Worm (Caenorhabditis elegans) whole organism, L4 larva: ENCODE results near the gene atf-7.

ENCODE experiments used
- F49E8.2 ChIP-seq: sonication (generic microtip); optimal IDR thresholded peaks from 2 replicates; lab custom pipeline; 2016; ENCODE audit warnings: missing compliant biosample characterization, mild to moderate bottlenecking, missing genetic modification characterization, borderline replicate concordance
- T20F7.1 ChIP-seq: fragments of 200-800 bp; sonication (Bioruptor generic); optimal IDR thresholded peaks from 2 replicates; lab custom pipeline; 2018; ENCODE audit warnings: mild to moderate bottlenecking, missing genetic modification characterization, missing compliant biosample characterization
- Y48G9A.11 ChIP-seq: fragments of 200-800 bp; sonication (Bioruptor generic); IDR thresholded peaks from 2 replicates; pipeline ENCODE4 v1.3.6; 2022; ENCODE audit warnings: missing genetic modification reagents, missing genetic modification characterization, missing compliant biosample characterization
- aha-1 ChIP-seq: fragments of 150-350 bp; peaks from one replicate; lab custom pipeline; 2014; ENCODE audit warnings: missing biosample characterization, missing genetic modification characterization
- attf-4 ChIP-seq: sonication (generic microtip); optimal IDR thresholded peaks from 3 replicates; lab custom pipeline; 2017; ENCODE audit warnings: missing biosample characterization, missing genetic modification characterization
- ceh-20 ChIP-seq: fragments of 200-800 bp; sonication (Bioruptor generic); IDR thresholded peaks from 2 replicates; pipeline ENCODE4 v1.3.6; 2022; ENCODE audit warnings: missing genetic modification reagents, missing genetic modification characterization, missing compliant biosample characterization
- ceh-32 ChIP-seq: sonication (generic microtip); optimal IDR thresholded peaks from 2 replicates; lab custom pipeline; 2016; ENCODE audit warnings: mild to moderate bottlenecking, missing genetic modification characterization, missing compliant biosample characterization; ENCODE audit not compliant: poor library complexity
- ceh-44 ChIP-seq: fragments of 200-800 bp; sonication (Bioruptor generic); IDR thresholded peaks from 2 replicates; pipeline ENCODE4 v1.3.6; 2022; ENCODE audit warnings: missing genetic modification reagents, missing genetic modification characterization, missing compliant biosample characterization
- ceh-82 ChIP-seq: sonication (generic microtip); optimal IDR thresholded peaks from 2 replicates; lab custom pipeline; 2017; ENCODE audit warnings: missing biosample characterization, missing genetic modification characterization
- ctbp-1 ChIP-seq: fragments of 200-800 bp; sonication (Bioruptor generic); IDR thresholded peaks from 2 replicates; pipeline ENCODE4 v1.3.6; 2022; ENCODE audit warnings: missing genetic modification reagents, missing genetic modification characterization, missing compliant biosample characterization
- daf-8 ChIP-seq: fragments of 200-800 bp; sonication (Bioruptor generic); IDR thresholded peaks from 2 replicates; pipeline ENCODE4 v1.3.6; 2022; ENCODE audit warnings: missing genetic modification characterization, missing compliant biosample characterization
- dmd-6 ChIP-seq: fragments of 200-800 bp; sonication (Bioruptor generic); IDR thresholded peaks from 2 replicates; pipeline ENCODE4 v1.3.6; 2022; ENCODE audit warnings: missing genetic modification reagents, missing genetic modification characterization, missing compliant biosample characterization
- duxl-1 ChIP-seq: sonication (generic microtip); optimal IDR thresholded peaks from 2 replicates; lab custom pipeline; 2016; ENCODE audit warnings: mild to moderate bottlenecking, missing genetic modification characterization, moderate library complexity, missing compliant biosample characterization; ENCODE audit not compliant: poor library complexity
- dve-1 ChIP-seq: sonication (generic microtip); optimal IDR thresholded peaks from 2 replicates; lab custom pipeline; 2017; ENCODE audit warnings: antibody characterized with exemption, mild to moderate bottlenecking, missing genetic modification characterization, missing compliant biosample characterization; ENCODE audit not compliant: insufficient read depth
- egl-43 ChIP-seq: fragments of 200-800 bp; sonication (Bioruptor generic); IDR thresholded peaks from 2 replicates; pipeline ENCODE4 v1.3.6; 2022; ENCODE audit warnings: missing genetic modification reagents, missing genetic modification characterization, missing compliant biosample characterization
- gei-8 ChIP-seq: fragments of 200-800 bp; sonication (Bioruptor generic); optimal IDR thresholded peaks from 2 replicates; lab custom pipeline; 2018; ENCODE audit warnings: mild to moderate bottlenecking, missing genetic modification characterization, missing compliant biosample characterization
- hif-1 ChIP-seq, 2 experiments: sonication (generic microtip); optimal IDR thresholded peaks; 2 replicates each; lab custom pipeline; 2016 to 2017; ENCODE audit warnings: missing compliant biosample characterization in 2 of 2, missing genetic modification characterization in 2 of 2, missing genetic modification reagents in 2 of 2, missing genotype in 2 of 2, mild to moderate bottlenecking in 1 of 2
- hlh-11 ChIP-seq: fragments of 200-800 bp; sonication (Bioruptor generic); optimal IDR thresholded peaks from 2 replicates; lab custom pipeline; 2018; ENCODE audit warnings: mild to moderate bottlenecking, missing genetic modification characterization, missing compliant biosample characterization
- hlh-30 ChIP-seq: sonication (generic microtip); optimal IDR thresholded peaks from 2 replicates; lab custom pipeline; 2017; ENCODE audit warnings: antibody characterized with exemption, mild to moderate bottlenecking, missing genetic modification characterization, missing compliant biosample characterization; ENCODE audit not compliant: insufficient read depth
- hmg-1.1 ChIP-seq: fragments of 200-800 bp; sonication (Bioruptor generic); IDR thresholded peaks from 2 replicates; pipeline ENCODE4 v1.3.6; 2022; ENCODE audit warnings: missing genetic modification reagents, missing genetic modification characterization, missing compliant biosample characterization
- lin-13 ChIP-seq: fragments of 150-350 bp; optimal IDR thresholded peaks from 2 replicates; lab custom pipeline; 2014; ENCODE audit warnings: missing biosample characterization, missing genetic modification reagents, missing genetic modification characterization
- lin-15B ChIP-seq: fragments of 150-350 bp; sonication (generic microtip); optimal IDR thresholded peaks from 3 replicates; lab custom pipeline; 2014; ENCODE audit warnings: missing biosample characterization, missing genetic modification characterization
- lin-29 ChIP-seq: fragments of 200-800 bp; sonication (Bioruptor generic); IDR thresholded peaks from 2 replicates; pipeline ENCODE4 v1.3.6; 2022; ENCODE audit warnings: missing genetic modification reagents, missing genetic modification characterization, missing compliant biosample characterization
- lin-38 ChIP-seq: fragments of 200-800 bp; sonication (Bioruptor generic); IDR thresholded peaks from 2 replicates; pipeline ENCODE4 v1.3.6; 2022; ENCODE audit warnings: missing genetic modification reagents, missing genetic modification characterization, missing compliant biosample characterization
- lin-39 ChIP-seq: fragments of 150-350 bp; optimal IDR thresholded peaks from 2 replicates; lab custom pipeline; 2014; ENCODE audit warnings: missing biosample characterization, missing genetic modification reagents, missing genetic modification characterization
- lsy-2 ChIP-seq, 2 experiments: fragments of 150-350 bp in 1 of 2; sonication (generic microtip) in 1 of 2; optimal IDR thresholded peaks; 2 replicates each; lab custom pipeline; 2014 to 2017; ENCODE audit warnings: missing biosample characterization in 2 of 2, missing genetic modification characterization in 2 of 2
- mdl-1 ChIP-seq, 2 experiments: fragments of 150-350 bp in 1 of 2; sonication (generic microtip) in 1 of 2; optimal IDR thresholded peaks; 2 replicates each; lab custom pipeline; 2014 to 2017; ENCODE audit warnings: missing biosample characterization in 2 of 2, missing genetic modification characterization in 2 of 2
- mdt-29 ChIP-seq: fragments of 200-800 bp; sonication (Bioruptor generic); IDR thresholded peaks from 2 replicates; pipeline ENCODE4 v1.3.6; 2022; ENCODE audit warnings: missing genetic modification reagents, missing genetic modification characterization, missing compliant biosample characterization
- mxl-2 ChIP-seq: fragments of 200-800 bp; sonication (Bioruptor generic); conservative IDR thresholded peaks from 2 replicates; pipeline ENCODE4 v1.3.6; 2022; ENCODE audit warnings: missing genetic modification reagents, missing genetic modification characterization, missing compliant biosample characterization
- nhr-25 ChIP-seq: sonication (generic microtip); optimal IDR thresholded peaks from 2 replicates; lab custom pipeline; 2017; ENCODE audit warnings: missing genetic modification characterization, mild to moderate bottlenecking, missing compliant biosample characterization, antibody characterized with exemption, moderate library complexity, borderline replicate concordance; ENCODE audit not compliant: insufficient read depth
- nhr-6 ChIP-seq: fragments of 150-350 bp; optimal IDR thresholded peaks from 2 replicates; lab custom pipeline; 2014; ENCODE audit warnings: missing biosample characterization, missing genetic modification characterization
- nhr-77 ChIP-seq: fragments of 150-350 bp; optimal IDR thresholded peaks from 2 replicates; lab custom pipeline; 2014; ENCODE audit warnings: missing biosample characterization, missing genetic modification characterization
- rbr-2 ChIP-seq: sonication (generic microtip); optimal IDR thresholded peaks from 2 replicates; lab custom pipeline; 2016; ENCODE audit warnings: missing genotype, missing genetic modification characterization, missing compliant biosample characterization
- saeg-2 ChIP-seq: fragments of 200-800 bp; sonication (Bioruptor generic); IDR thresholded peaks from 2 replicates; pipeline ENCODE4 v1.3.6; 2022; ENCODE audit warnings: missing genetic modification reagents, missing genetic modification characterization, missing compliant biosample characterization
- sdz-12 ChIP-seq: fragments of 200-800 bp; sonication (Bioruptor generic); optimal IDR thresholded peaks from 2 replicates; lab custom pipeline; 2018; ENCODE audit warnings: mild to moderate bottlenecking, missing genetic modification characterization, missing compliant biosample characterization
- snpc-1.2 ChIP-seq: fragments of 200-800 bp; sonication (Bioruptor generic); IDR thresholded peaks from 2 replicates; pipeline ENCODE4 v1.3.6; 2022; ENCODE audit warnings: missing genetic modification reagents, missing genetic modification characterization, missing compliant biosample characterization
- spr-1 ChIP-seq: sonication (generic microtip); optimal IDR thresholded peaks from 2 replicates; lab custom pipeline; 2016; ENCODE audit warnings: mild to moderate bottlenecking, missing genetic modification characterization, missing compliant biosample characterization
- tra-1 ChIP-seq: fragments of 200-800 bp; sonication (Bioruptor generic); IDR thresholded peaks from 2 replicates; pipeline ENCODE4 v1.3.6; 2022; ENCODE audit warnings: missing genetic modification reagents, missing genetic modification characterization, missing compliant biosample characterization
- unc-130 ChIP-seq: sonication (generic microtip); optimal IDR thresholded peaks from 2 replicates; lab custom pipeline; 2016; ENCODE audit warnings: missing genetic modification reagents, missing genetic modification characterization, missing compliant biosample characterization
- unc-39 ChIP-seq: sonication (generic microtip); optimal IDR thresholded peaks from 2 replicates; lab custom pipeline; 2017; ENCODE audit warnings: missing biosample characterization, missing genetic modification characterization
- unc-62 ChIP-seq, 3 experiments: fragments of 150-350 bp in 1 of 3; sonication (generic microtip); optimal IDR thresholded peaks in 2 of 3; peaks in 1 of 3; 1 replicate in 1 of 3; 2 replicates in 2 of 3; lab custom pipeline; 2014 to 2017; ENCODE audit warnings: missing biosample characterization in 3 of 3, missing genetic modification characterization in 3 of 3, missing genetic modification reagents in 3 of 3, missing genotype in 1 of 3
- zag-1 ChIP-seq: fragments of 150-350 bp; optimal IDR thresholded peaks from 2 replicates; lab custom pipeline; 2014; ENCODE audit warnings: missing biosample characterization, missing genetic modification characterization
- zfp-3 ChIP-seq: fragments of 200-800 bp; sonication (Bioruptor generic); conservative IDR thresholded peaks from 2 replicates; pipeline ENCODE4 v1.3.6; 2022; ENCODE audit warnings: missing genetic modification reagents, missing genetic modification characterization, missing compliant biosample characterization
- zip-2 ChIP-seq: fragments of 150-350 bp; optimal IDR thresholded peaks from 2 replicates; lab custom pipeline; 2014; ENCODE audit warnings: missing biosample characterization, missing genetic modification characterization

atf-7 gene

ce11 chrIII:4515173-4515572, 16.3 kb upstream of the atf-7 start:
- TF ChIP-seq hlh-11 (no peak), duxl-1 (tag; lab: Kevin White, UChicago) (no peak), lin-13 (no peak), nhr-6 (tag; lab: Kevin White, UChicago) (no peak), tra-1 (GFP tag; lab: Robert Waterston, UW) (no peak), ceh-20 (GFP tag; lab: Robert Waterston, UW) (no peak), gei-8 (GFP tag; lab: Kevin White, UChicago) (no peak), ceh-82 (no peak), spr-1 (tag; lab: Kevin White, UChicago) (no peak), attf-4 (tag; lab: Kevin White, UChicago) (no peak), sdz-12 (GFP tag; lab: Kevin White, UChicago) (no peak), F49E8.2 (no peak)
- TF ChIP-seq, all 104 proteins: peak for 0

- TF ChIP-seq mdl-1 (tag; optimal IDR thresholded peaks at IDR 0.05; lab: Kevin White, UChicago): peak in 1 of 2 experiments; percentile 30
- peak; percentile 42 for TF ChIP-seq hlh-30 (tag; lab: Kevin White, UChicago)
- TF ChIP-seq lin-15B (tag; lab: Kevin White, UChicago): no peak
- no peak for TF ChIP-seq mxl-2 (GFP tag; lab: Robert Waterston, UW)
- peak in 1 of 2 experiments; percentile 48 for TF ChIP-seq unc-62 (GFP tag; optimal IDR thresholded peaks at IDR 0.05 in 1 of 2; lab: Kevin White, UChicago)
- TF ChIP-seq unc-62 (tag; optimal IDR thresholded peaks at IDR 0.05; lab: Kevin White, UChicago): no peak
- no peak for TF ChIP-seq nhr-25 (tag; lab: Kevin White, UChicago)
- TF ChIP-seq dve-1 (tag; lab: Kevin White, UChicago): no peak
- TF ChIP-seq lsy-2 (tag; optimal IDR thresholded peaks at IDR 0.05; lab: Kevin White, UChicago): peak in 1 of 2 experiments; percentile 28
These were observed 15.1 kb upstream of the atf-7 start for ce11 chrIII:4513926-4514325.

- TF ChIP-seq lin-39 (tag; lab: Kevin White, UChicago) (no peak), snpc-1.2 (GFP tag; lab: Robert Waterston, UW) (no peak), tra-1 (GFP tag; lab: Robert Waterston, UW) (no peak), mxl-2 (GFP tag; lab: Robert Waterston, UW) (no peak), nhr-6 (tag; lab: Kevin White, UChicago) (peak; percentile 74), hif-1 (tag; optimal IDR thresholded peaks at IDR 0.05; lab: Kevin White, UChicago) (peak in 1 of 2 experiments; percentile 8), zip-2 (tag; lab: Kevin White, UChicago) (no peak), saeg-2 (GFP tag; lab: Robert Waterston, UW) (no peak), unc-62 (GFP tag; optimal IDR thresholded peaks at IDR 0.05 in 1 of 2; lab: Kevin White, UChicago) (no peak), unc-62 (tag; optimal IDR thresholded peaks at IDR 0.05; lab: Kevin White, UChicago) (no peak), ceh-44 (GFP tag; lab: Robert Waterston, UW) (no peak), egl-43 (GFP tag; lab: Robert Waterston, UW) (no peak), nhr-77 (tag; lab: Kevin White, UChicago) (peak; percentile 26), ceh-32 (tag; lab: Kevin White, UChicago) (no peak), lin-29 (no peak), rbr-2 (peak; percentile 26), unc-130 (GFP tag; lab: Kevin White, UChicago) (peak; percentile 76), mdt-29 (GFP tag; lab: Robert Waterston, UW) (no peak), Y48G9A.11 (GFP tag; lab: Robert Waterston, UW) (no peak), attf-4 (tag; lab: Kevin White, UChicago) (no peak), hmg-1.1 (GFP tag; lab: Robert Waterston, UW) (peak; percentile 56), zfp-3 (GFP tag; lab: Robert Waterston, UW) (no peak), zag-1 (tag; lab: Kevin White, UChicago) (no peak), daf-8 (no peak), dmd-6 (GFP tag; lab: Robert Waterston, UW) (0 out of 2 replicates have a peak, but pooled peaks have one; percentile 22), aha-1 (tag; lab: Kevin White, UChicago) (peak; percentile 92), T20F7.1 (GFP tag; lab: Kevin White, UChicago) (peak; percentile 54), ctbp-1 (GFP tag; lab: Robert Waterston, UW) (no peak), lin-38 (GFP tag; lab: Robert Waterston, UW) (peak; percentile 68), unc-39 (tag; lab: Kevin White, UChicago) (no peak)
These were observed 9.4 kb upstream of the atf-7 start, which contains the start of the genes cct-5 and F25F2.1 for ce11 chrIII:4508064-4508905. TSS of gene cct-5 (minus strand) at chrIII:4508114. TSS of gene F25F2.1 (plus strand) at chrIII:4508855.
